Worm (Caenorhabditis elegans): ENCODE data around the gene C01G10.4.

DNA sequence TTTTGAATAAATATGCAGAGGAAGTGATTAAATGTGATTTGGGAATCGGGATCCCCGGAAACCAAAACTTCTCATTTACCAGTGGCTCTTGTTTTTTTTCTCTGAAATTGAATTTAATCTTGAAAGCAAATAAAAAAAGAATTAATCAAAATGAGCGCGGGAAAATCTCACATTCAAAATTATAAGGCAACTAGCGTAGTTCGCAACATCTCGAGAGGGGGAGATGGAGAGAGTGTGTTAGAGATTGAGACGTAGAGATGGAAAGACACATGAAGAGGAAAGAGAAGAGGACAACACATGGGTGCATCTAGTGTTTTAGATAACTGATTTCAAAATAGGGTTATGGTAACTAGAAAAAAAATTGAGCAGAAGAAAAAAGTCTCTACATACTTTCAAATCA is 41.4 kb upstream of the C01G10.4 start, which contains the start of gene sdc-3:
- no peak for TF ChIP-seq W03F9.2 (tag; optimal IDR thresholded peaks at IDR 0.05)
- TF ChIP-seq him-1 (tag; optimal IDR thresholded peaks at IDR 0.05) = no peak
